Fruit fly (Drosophila melanogaster) whole organism, embryonic: ENCODE data around the gene scaf6.

Experiments
- Aef1 ChIP-seq: fragments of 200-800 bp; sonication (Bioruptor generic); IDR thresholded peaks from 3 replicates; pipeline ENCODE4 v1.3.6; 2022; ENCODE audit warnings: missing biosample characterization, missing genetic modification characterization
- Bgb ChIP-seq: fragments of 200-800 bp; sonication (Bioruptor generic); IDR thresholded peaks from 2 replicates; pipeline ENCODE4 v1.3.6; 2022; ENCODE audit warnings: missing biosample characterization, missing genetic modification characterization; ENCODE audit not compliant: partially characterized antibody
- CG10209 ChIP-seq: fragments of 200-800 bp; sonication (Bioruptor generic); optimal IDR thresholded peaks from 3 replicates; lab custom pipeline; 2017; ENCODE audit warnings: missing biosample characterization, mild to moderate bottlenecking, missing genetic modification characterization, missing genetic modification reagents
- CG10654 ChIP-seq: fragments of 200-800 bp; sonication (Bioruptor generic); optimal IDR thresholded peaks from 2 replicates; lab custom pipeline; 2016; ENCODE audit warnings: missing biosample characterization, missing genetic modification characterization
- CG10979 ChIP-seq: fragments of 200-800 bp; sonication (Bioruptor generic); optimal IDR thresholded peaks from 2 replicates; lab custom pipeline; 2018; ENCODE audit warnings: missing biosample characterization, mild to moderate bottlenecking, missing genetic modification characterization, moderate library complexity
- CG12071 ChIP-seq: fragments of 200-800 bp; sonication (Bioruptor generic); optimal IDR thresholded peaks from 3 replicates; lab custom pipeline; 2018; ENCODE audit warnings: missing biosample characterization, mild to moderate bottlenecking, missing genetic modification characterization
- CG12391 ChIP-seq: fragments of 200-800 bp; sonication (Bioruptor generic); optimal IDR thresholded peaks from 3 replicates; lab custom pipeline; 2018; ENCODE audit warnings: missing biosample characterization, mild to moderate bottlenecking, missing genetic modification characterization, moderate library complexity
- CG13287 ChIP-seq: fragments of 200-800 bp; sonication (Bioruptor generic); IDR thresholded peaks from 2 replicates; pipeline ENCODE4 v1.3.6; 2022; ENCODE audit warnings: missing biosample characterization, missing genetic modification characterization; ENCODE audit not compliant: partially characterized antibody
- CG13894 ChIP-seq: fragments of 200-800 bp; sonication (Bioruptor generic); optimal IDR thresholded peaks from 3 replicates; lab custom pipeline; 2018; ENCODE audit warnings: missing biosample characterization, mild to moderate bottlenecking, missing genetic modification characterization, moderate library complexity
- CG15011 ChIP-seq: fragments of 200-800 bp; sonication (Bioruptor generic); optimal IDR thresholded peaks from 3 replicates; lab custom pipeline; 2018; ENCODE audit warnings: missing biosample characterization, mild to moderate bottlenecking, missing genetic modification characterization
- CG1603 ChIP-seq: fragments of 200-800 bp; sonication (Bioruptor generic); optimal IDR thresholded peaks from 2 replicates; lab custom pipeline; 2019; ENCODE audit warnings: missing biosample characterization, mild to moderate bottlenecking, missing genetic modification characterization, moderate library complexity
- CG17568 ChIP-seq: fragments of 200-800 bp; sonication (Bioruptor generic); optimal IDR thresholded peaks from 2 replicates; lab custom pipeline; 2018; ENCODE audit warnings: missing biosample characterization, mild to moderate bottlenecking, missing genetic modification characterization, moderate library complexity
- CG18476 ChIP-seq: fragments of 200-800 bp; sonication (Bioruptor generic); optimal IDR thresholded peaks from 2 replicates; lab custom pipeline; 2016; ENCODE audit warnings: missing biosample characterization, mild to moderate bottlenecking, missing genetic modification characterization
- CG31365 ChIP-seq: fragments of 200-800 bp; sonication (Bioruptor generic); optimal IDR thresholded peaks from 2 replicates; lab custom pipeline; 2018; ENCODE audit warnings: missing biosample characterization, mild to moderate bottlenecking, missing genetic modification characterization
- CG5180 ChIP-seq: fragments of 200-800 bp; sonication (Bioruptor generic); optimal IDR thresholded peaks from 3 replicates; lab custom pipeline; 2017; ENCODE audit warnings: missing biosample characterization, missing genetic modification characterization, mild to moderate bottlenecking, moderate library complexity, missing genetic modification reagents
- CG6854 ChIP-seq: fragments of 200-800 bp; sonication (Bioruptor generic); optimal IDR thresholded peaks from 3 replicates; lab custom pipeline; 2017; ENCODE audit warnings: missing biosample characterization, mild to moderate bottlenecking, missing genetic modification characterization
- CG7928 ChIP-seq: fragments of 200-800 bp; sonication (Bioruptor generic); optimal IDR thresholded peaks from 2 replicates; lab custom pipeline; 2017; ENCODE audit warnings: missing biosample characterization, mild to moderate bottlenecking, missing genetic modification characterization
- CG9727 ChIP-seq: fragments of 200-800 bp; sonication (Bioruptor generic); optimal IDR thresholded peaks from 3 replicates; lab custom pipeline; 2017; ENCODE audit warnings: missing biosample characterization, mild to moderate bottlenecking, missing genetic modification characterization
- CTCF ChIP-seq: fragments of 200-800 bp; sonication (Bioruptor generic); optimal IDR thresholded peaks from 2 replicates; lab custom pipeline; 2017; ENCODE audit warnings: missing biosample characterization, mild to moderate bottlenecking, missing genetic modification characterization, moderate library complexity
- CkIIα-i1 ChIP-seq: fragments of 200-800 bp; sonication (Bioruptor generic); IDR thresholded peaks from 2 replicates; pipeline ENCODE4 v1.3.6; 2022; ENCODE audit warnings: missing biosample characterization, missing genetic modification characterization
- Deaf1 ChIP-seq: fragments of 200-800 bp; optimal IDR thresholded peaks from 3 replicates; lab custom pipeline; 2019; ENCODE audit warnings: missing biosample characterization, mild to moderate bottlenecking, missing genetic modification characterization, moderate library complexity
- Dp ChIP-seq: fragments of 200-800 bp; sonication (Bioruptor generic); optimal IDR thresholded peaks from 2 replicates; lab custom pipeline; 2018; ENCODE audit warnings: missing biosample characterization, mild to moderate bottlenecking, missing genetic modification characterization, moderate library complexity
- Hand ChIP-seq: fragments of 200-800 bp; sonication (Bioruptor generic); optimal IDR thresholded peaks from 2 replicates; lab custom pipeline; 2017; ENCODE audit warnings: mild to moderate bottlenecking, missing biosample characterization, missing genetic modification reagents, missing genetic modification characterization
- Hey ChIP-seq: fragments of 200-800 bp; sonication (Bioruptor generic); optimal IDR thresholded peaks from 3 replicates; lab custom pipeline; 2018; ENCODE audit warnings: missing biosample characterization, mild to moderate bottlenecking, missing genetic modification characterization
- Myb ChIP-seq: fragments of 200-800 bp; sonication (Bioruptor generic); optimal IDR thresholded peaks from 2 replicates; lab custom pipeline; 2016; ENCODE audit warnings: missing biosample characterization, missing genetic modification characterization
- Nf-YC ChIP-seq: fragments of 200-800 bp; optimal IDR thresholded peaks from 3 replicates; lab custom pipeline; 2019; ENCODE audit warnings: missing biosample characterization, mild to moderate bottlenecking, missing genetic modification characterization, moderate library complexity
- Optix ChIP-seq: fragments of 200-800 bp; sonication (Bioruptor generic); IDR thresholded peaks from 3 replicates; pipeline ENCODE4 v1.3.6; 2022; ENCODE audit warnings: missing biosample characterization, missing genetic modification characterization
- Sry-δ ChIP-seq: fragments of 200-800 bp; sonication (Bioruptor generic); optimal IDR thresholded peaks from 2 replicates; lab custom pipeline; 2016; ENCODE audit warnings: missing biosample characterization, missing genetic modification characterization
- aop ChIP-seq: fragments of 200-800 bp; sonication (Bioruptor generic); IDR thresholded peaks from 2 replicates; pipeline ENCODE4 v1.3.6; 2022; ENCODE audit warnings: missing biosample characterization, missing genetic modification characterization
- chn ChIP-seq: fragments of 200-800 bp; sonication (Bioruptor generic); optimal IDR thresholded peaks from 2 replicates; lab custom pipeline; 2016; ENCODE audit warnings: missing biosample characterization, missing genetic modification characterization
- corto ChIP-seq: fragments of 200-800 bp; sonication (Bioruptor generic); optimal IDR thresholded peaks from 2 replicates; lab custom pipeline; 2016; ENCODE audit warnings: missing biosample characterization, mild to moderate bottlenecking, missing genetic modification characterization, moderate library complexity
- fd3F ChIP-seq: fragments of 200-800 bp; sonication (Bioruptor generic); optimal IDR thresholded peaks from 2 replicates; lab custom pipeline; 2018; ENCODE audit warnings: missing biosample characterization, mild to moderate bottlenecking, missing genetic modification characterization, moderate library complexity
- fd96Cb ChIP-seq: fragments of 200-800 bp; sonication (Bioruptor generic); optimal IDR thresholded peaks from 2 replicates; lab custom pipeline; 2018; ENCODE audit warnings: missing biosample characterization, mild to moderate bottlenecking, missing genetic modification characterization, moderate library complexity
- gce ChIP-seq: fragments of 200-800 bp; sonication (Bioruptor generic); IDR thresholded peaks from 3 replicates; pipeline ENCODE4 v1.3.6; 2022; ENCODE audit warnings: missing biosample characterization, missing genetic modification characterization
- lab ChIP-seq: fragments of 200-800 bp; sonication (Bioruptor generic); optimal IDR thresholded peaks from 3 replicates; lab custom pipeline; 2017; ENCODE audit warnings: missing biosample characterization, missing genetic modification characterization, mild to moderate bottlenecking, moderate library complexity, missing genetic modification reagents
- lbe ChIP-seq: fragments of 200-800 bp; sonication (Bioruptor generic); optimal IDR thresholded peaks from 2 replicates; lab custom pipeline; 2016; ENCODE audit warnings: missing biosample characterization, mild to moderate bottlenecking, missing genetic modification characterization
- lilli ChIP-seq: fragments of 200-800 bp; sonication (Bioruptor generic); optimal IDR thresholded peaks from 3 replicates; lab custom pipeline; 2016; ENCODE audit warnings: missing biosample characterization, missing genetic modification characterization
- luna ChIP-seq: fragments of 200-800 bp; sonication (Bioruptor generic); optimal IDR thresholded peaks from 2 replicates; lab custom pipeline; 2016; ENCODE audit warnings: missing biosample characterization, missing genetic modification characterization
- onecut ChIP-seq: fragments of 200-800 bp; sonication (Bioruptor generic); IDR thresholded peaks from 2 replicates; pipeline ENCODE4 v1.3.6; 2022; ENCODE audit warnings: missing biosample characterization, missing genetic modification characterization
- pzg ChIP-seq: fragments of 200-800 bp; sonication (Bioruptor generic); optimal IDR thresholded peaks from 3 replicates; lab custom pipeline; 2018; ENCODE audit warnings: missing biosample characterization, mild to moderate bottlenecking, missing genetic modification characterization, moderate library complexity
- repo ChIP-seq: fragments of 200-800 bp; sonication (Bioruptor generic); optimal IDR thresholded peaks from 2 replicates; lab custom pipeline; 2016; ENCODE audit warnings: missing biosample characterization, missing genetic modification characterization
- shn ChIP-seq: fragments of 200-800 bp; sonication (Bioruptor generic); optimal IDR thresholded peaks from 3 replicates; lab custom pipeline; 2016; ENCODE audit warnings: missing biosample characterization, missing genetic modification characterization
- ssp ChIP-seq: fragments of 200-800 bp; sonication (Bioruptor generic); IDR thresholded peaks from 2 replicates; pipeline ENCODE4 v1.3.6; 2022; ENCODE audit warnings: missing biosample characterization, missing genetic modification characterization
- sug ChIP-seq: fragments of 200-800 bp; optimal IDR thresholded peaks from 2 replicates; lab custom pipeline; 2019; ENCODE audit warnings: missing biosample characterization, mild to moderate bottlenecking, missing genetic modification characterization, moderate library complexity
- unc-4 ChIP-seq: fragments of 200-800 bp; sonication (Bioruptor generic); IDR thresholded peaks from 2 replicates; pipeline ENCODE4 v1.3.6; 2022; ENCODE audit warnings: missing biosample characterization, missing genetic modification characterization; ENCODE audit not compliant: partially characterized antibody
- unpg ChIP-seq: fragments of 200-800 bp; sonication (Bioruptor generic); optimal IDR thresholded peaks from 3 replicates; lab custom pipeline; 2018; ENCODE audit warnings: missing biosample characterization, mild to moderate bottlenecking, missing genetic modification characterization, moderate library complexity
- usp ChIP-seq: fragments of >200 bp; optimal IDR thresholded peaks from 2 replicates; lab custom pipeline; 2017; ENCODE audit warnings: missing biosample characterization, missing genetic modification characterization
- zen2 ChIP-seq: fragments of 200-800 bp; sonication (Bioruptor generic); IDR thresholded peaks from 3 replicates; pipeline ENCODE4 v1.3.6; 2022; ENCODE audit warnings: missing biosample characterization, missing genetic modification characterization; ENCODE audit not compliant: partially characterized antibody

scaf6 gene

DNA sequence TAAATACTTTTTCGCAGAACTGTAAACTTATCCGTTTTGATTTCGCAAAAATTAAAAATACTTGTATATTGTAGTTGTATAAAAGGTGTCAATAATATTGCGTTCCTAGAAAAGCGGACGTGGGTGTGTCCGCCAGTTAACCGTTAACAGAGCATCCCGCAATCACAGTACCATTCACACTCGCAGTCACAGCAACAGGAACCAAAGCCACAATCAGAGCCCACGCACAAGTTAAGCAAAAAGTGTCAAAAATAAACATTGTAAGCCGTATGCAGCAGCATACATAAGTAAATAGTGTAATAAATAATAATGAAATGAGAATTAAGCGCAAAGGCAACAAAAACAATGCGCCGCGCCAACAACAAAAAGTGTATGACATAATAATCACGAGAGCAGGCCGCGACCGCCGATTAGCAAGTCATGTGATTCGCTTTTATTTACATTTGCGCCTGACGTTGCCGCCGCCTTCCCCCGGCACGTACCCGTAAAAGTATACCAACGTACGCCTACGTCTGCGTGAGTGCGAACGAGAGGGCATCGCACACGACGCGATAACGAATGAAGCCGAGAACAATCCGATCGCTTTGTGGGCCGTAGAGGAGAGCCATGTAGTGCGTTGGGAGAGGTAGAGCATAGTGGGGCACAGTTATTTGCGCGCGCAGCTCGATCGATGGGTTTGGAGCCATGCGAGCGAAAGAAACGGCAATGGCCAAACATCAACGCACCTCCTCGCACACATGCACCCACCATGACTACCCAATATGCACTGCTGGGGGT, 32.5 kb downstream of the scaf6 start (continued):
- peak; percentile 54 for TF ChIP-seq CG10209 (GFP tag; lab: Kevin White, UChicago)
- peak; percentile 87 for TF ChIP-seq CG13894
- peak; percentile 13; the same call in 1 of the 3 replicates for TF ChIP-seq Aef1 (GFP tag; lab: Robert Waterston, UW)
- peak; percentile 56 for TF ChIP-seq CG6854 (GFP tag; lab: Kevin White, UChicago)
- no peak for TF ChIP-seq CG15011 (GFP tag; lab: Kevin White, UChicago)
- TF ChIP-seq zen2 (GFP tag; lab: Robert Waterston, UW), result 0 out of 3 replicates have a peak, but pooled peaks have one; percentile 28
- TF ChIP-seq CG12391 (tag; lab: Kevin White, UChicago), result peak; percentile 32
- TF ChIP-seq pzg (GFP tag; lab: Kevin White, UChicago), result peak; percentile 11
- TF ChIP-seq CG31365 (tag; lab: Kevin White, UChicago), result no peak
- no peak for TF ChIP-seq luna
- no peak for TF ChIP-seq CTCF (GFP tag; lab: Kevin White, UChicago)
- peak; percentile 2 for TF ChIP-seq Myb (GFP tag; lab: Kevin White, UChicago)
- TF ChIP-seq unc-4 (GFP tag; lab: Robert Waterston, UW), result peak; percentile 40; the same call in 1 of the 2 replicates
- peak; percentile 49; the same call in 1 of the 2 replicates for TF ChIP-seq Bgb
- peak; percentile 37 for TF ChIP-seq CG12071
- peak; percentile 45 for TF ChIP-seq Hand (GFP tag; lab: Kevin White, UChicago)
- TF ChIP-seq lab (GFP tag; lab: Kevin White, UChicago), result peak; percentile 77
- TF ChIP-seq fd3F (GFP tag; lab: Kevin White, UChicago), result no peak
- no peak for TF ChIP-seq aop (GFP tag; lab: Robert Waterston, UW)
- TF ChIP-seq Dp, result peak; percentile 15
- no peak; the same call in 2 of the 3 replicates for TF ChIP-seq Optix (GFP tag; lab: Robert Waterston, UW)
- 0 out of 3 replicates have a peak, but pooled peaks have one; percentile 44 for TF ChIP-seq gce
- TF ChIP-seq usp (GFP tag; lab: Kevin White, UChicago), result no peak
- no peak for TF ChIP-seq ssp
- peak; percentile 57 for TF ChIP-seq lilli (GFP tag; lab: Kevin White, UChicago)
- peak; percentile 34 for TF ChIP-seq lbe
- peak; percentile 25 for TF ChIP-seq unpg (GFP tag; lab: Kevin White, UChicago)
- peak; percentile 64 for TF ChIP-seq CG13287 (GFP tag; lab: Robert Waterston, UW)
- peak; percentile 16 for TF ChIP-seq fd96Cb (tag; lab: Kevin White, UChicago)
- TF ChIP-seq Deaf1 (tag; lab: Kevin White, UChicago), result peak; percentile 100
- TF ChIP-seq Nf-YC (tag; lab: Kevin White, UChicago), result peak; percentile 64
- TF ChIP-seq chn (GFP tag; lab: Kevin White, UChicago), result peak; percentile 51
- TF ChIP-seq CG1603 (tag; lab: Kevin White, UChicago), result peak; percentile 34
- no peak for TF ChIP-seq CkIIα-i1 (GFP tag; lab: Robert Waterston, UW)
- TF ChIP-seq onecut (GFP tag; lab: Robert Waterston, UW), result peak; percentile 33
- TF ChIP-seq CG17568 (GFP tag; lab: Kevin White, UChicago), result peak; percentile 52
- no peak for TF ChIP-seq CG7928 (GFP tag; lab: Kevin White, UChicago)
- peak; percentile 15 for TF ChIP-seq shn
- TF ChIP-seq Hey, result peak; percentile 32
- peak; percentile 24 for TF ChIP-seq CG18476 (GFP tag; lab: Kevin White, UChicago)
- TF ChIP-seq sug (tag; lab: Kevin White, UChicago), result peak; percentile 99
- no peak for TF ChIP-seq CG10979 (tag; lab: Kevin White, UChicago)
- peak; percentile 31 for TF ChIP-seq repo (GFP tag; lab: Kevin White, UChicago)
- no peak for TF ChIP-seq CG10654
- TF ChIP-seq corto (GFP tag; lab: Kevin White, UChicago), result no peak
- TF ChIP-seq CG9727 (GFP tag; lab: Kevin White, UChicago), result peak; percentile 42
- no peak for TF ChIP-seq Sry-δ (GFP tag; lab: Kevin White, UChicago)
- TF ChIP-seq CG5180 (GFP tag; lab: Kevin White, UChicago), result peak; percentile 63
